Worm (Caenorhabditis elegans) whole organism, L4 larva: ENCODE measurements around the gene sre-7.

Experiments used
- F49E8.2 ChIP-seq: sonication (generic microtip); optimal IDR thresholded peaks from 2 replicates; lab custom pipeline; 2016; ENCODE audit warnings: missing compliant biosample characterization, mild to moderate bottlenecking, missing genetic modification characterization, borderline replicate concordance
- R02D3.7 ChIP-seq: fragments of 150-350 bp; sonication (generic microtip); optimal IDR thresholded peaks from 3 replicates; lab custom pipeline; 2014; ENCODE audit warnings: missing biosample characterization, missing genetic modification characterization
- Y105C5A.15 ChIP-seq: fragments of 200-800 bp; sonication (Bioruptor generic); IDR thresholded peaks from 2 replicates; pipeline ENCODE4 v1.3.6; 2022; ENCODE audit warnings: missing genetic modification characterization, missing compliant biosample characterization
- Y5F2A.4 ChIP-seq: fragments of 200-800 bp; sonication (Bioruptor generic); optimal IDR thresholded peaks from 2 replicates; lab custom pipeline; 2018; ENCODE audit warnings: mild to moderate bottlenecking, missing genetic modification characterization, missing compliant biosample characterization
- Y75B8A.6 ChIP-seq: fragments of 200-800 bp; sonication (Bioruptor generic); IDR thresholded peaks from 2 replicates; pipeline ENCODE4 v1.3.6; 2022; ENCODE audit warnings: missing genetic modification reagents, missing genetic modification characterization, missing compliant biosample characterization
- ZK337.2 ChIP-seq: fragments of 200-800 bp; sonication (Bioruptor generic); IDR thresholded peaks from 2 replicates; pipeline ENCODE4 v1.3.6; 2022; ENCODE audit warnings: missing genetic modification reagents, missing genetic modification characterization, missing compliant biosample characterization
- ZK546.5 ChIP-seq, 2 experiments: sonication (generic microtip); optimal IDR thresholded peaks; 2 replicates each; lab custom pipeline; 2017; ENCODE audit warnings: missing biosample characterization in 2 of 2, missing genetic modification characterization in 2 of 2
- aha-1 ChIP-seq: fragments of 150-350 bp; peaks from one replicate; lab custom pipeline; 2014; ENCODE audit warnings: missing biosample characterization, missing genetic modification characterization
- arid-1 ChIP-seq: fragments of 200-800 bp; sonication (Bioruptor generic); conservative IDR thresholded peaks from 2 replicates; pipeline ENCODE4 v1.3.6; 2022; ENCODE audit warnings: missing genetic modification reagents, missing genetic modification characterization, missing compliant biosample characterization
- attf-4 ChIP-seq: sonication (generic microtip); optimal IDR thresholded peaks from 3 replicates; lab custom pipeline; 2017; ENCODE audit warnings: missing biosample characterization, missing genetic modification characterization
- ceh-44 ChIP-seq: fragments of 200-800 bp; sonication (Bioruptor generic); IDR thresholded peaks from 2 replicates; pipeline ENCODE4 v1.3.6; 2022; ENCODE audit warnings: missing genetic modification reagents, missing genetic modification characterization, missing compliant biosample characterization
- daf-12 ChIP-seq: fragments of 150-350 bp; optimal IDR thresholded peaks from 2 replicates; lab custom pipeline; 2014; ENCODE audit warnings: missing biosample characterization, missing genetic modification reagents, missing genetic modification characterization
- daf-19 ChIP-seq: fragments of 200-800 bp; sonication (Bioruptor generic); conservative IDR thresholded peaks from 2 replicates; pipeline ENCODE4 v1.3.6; 2022; ENCODE audit warnings: missing genetic modification characterization, missing compliant biosample characterization
- dmd-6 ChIP-seq: fragments of 200-800 bp; sonication (Bioruptor generic); IDR thresholded peaks from 2 replicates; pipeline ENCODE4 v1.3.6; 2022; ENCODE audit warnings: missing genetic modification reagents, missing genetic modification characterization, missing compliant biosample characterization
- gei-8 ChIP-seq: fragments of 200-800 bp; sonication (Bioruptor generic); optimal IDR thresholded peaks from 2 replicates; lab custom pipeline; 2018; ENCODE audit warnings: mild to moderate bottlenecking, missing genetic modification characterization, missing compliant biosample characterization
- hmg-1.1 ChIP-seq: fragments of 200-800 bp; sonication (Bioruptor generic); IDR thresholded peaks from 2 replicates; pipeline ENCODE4 v1.3.6; 2022; ENCODE audit warnings: missing genetic modification reagents, missing genetic modification characterization, missing compliant biosample characterization
- lin-1 ChIP-seq: fragments of 200-800 bp; sonication (Bioruptor generic); IDR thresholded peaks from 2 replicates; pipeline ENCODE4 v1.3.6; 2022; ENCODE audit warnings: missing genetic modification reagents, missing genetic modification characterization, missing compliant biosample characterization
- lin-38 ChIP-seq: fragments of 200-800 bp; sonication (Bioruptor generic); IDR thresholded peaks from 2 replicates; pipeline ENCODE4 v1.3.6; 2022; ENCODE audit warnings: missing genetic modification reagents, missing genetic modification characterization, missing compliant biosample characterization
- lir-3 ChIP-seq: sonication (generic microtip); optimal IDR thresholded peaks from 2 replicates; lab custom pipeline; 2016; ENCODE audit warnings: mild to moderate bottlenecking, missing genetic modification characterization, missing compliant biosample characterization
- madf-5 ChIP-seq, 2 experiments: fragments of 200-800 bp; sonication (Bioruptor generic); IDR thresholded peaks; 2 replicates each; pipeline ENCODE4 v1.3.6; 2022; ENCODE audit warnings: missing compliant biosample characterization in 2 of 2, missing genetic modification characterization in 2 of 2
- mes-2 ChIP-seq: sonication (generic microtip); optimal IDR thresholded peaks from 2 replicates; lab custom pipeline; 2016; ENCODE audit warnings: missing genotype, mild to moderate bottlenecking, missing genetic modification characterization, missing compliant biosample characterization; ENCODE audit not compliant: poor library complexity, severe bottlenecking
- mxl-2 ChIP-seq: fragments of 200-800 bp; sonication (Bioruptor generic); conservative IDR thresholded peaks from 2 replicates; pipeline ENCODE4 v1.3.6; 2022; ENCODE audit warnings: missing genetic modification reagents, missing genetic modification characterization, missing compliant biosample characterization
- nhr-10 ChIP-seq: fragments of 150-350 bp; optimal IDR thresholded peaks from 2 replicates; lab custom pipeline; 2014; ENCODE audit warnings: missing biosample characterization, missing genetic modification characterization
- nhr-102 ChIP-seq: sonication (generic microtip); optimal IDR thresholded peaks from 2 replicates; lab custom pipeline; 2016; ENCODE audit warnings: mild to moderate bottlenecking, missing genetic modification characterization, moderate library complexity, missing compliant biosample characterization
- nhr-237 ChIP-seq: sonication (generic microtip); optimal IDR thresholded peaks from 2 replicates; lab custom pipeline; 2017; ENCODE audit warnings: missing biosample characterization, missing genetic modification characterization
- nhr-28 ChIP-seq: fragments of 150-350 bp; optimal IDR thresholded peaks from 2 replicates; lab custom pipeline; 2014; ENCODE audit warnings: missing biosample characterization, missing genetic modification characterization
- nhr-42 ChIP-seq: fragments of 200-800 bp; sonication (Bioruptor generic); IDR thresholded peaks from 2 replicates; pipeline ENCODE4 v1.3.6; 2022; ENCODE audit warnings: missing genetic modification characterization, missing compliant biosample characterization
- nhr-48 ChIP-seq: sonication (generic microtip); optimal IDR thresholded peaks from 2 replicates; lab custom pipeline; 2016; ENCODE audit warnings: mild to moderate bottlenecking, missing genetic modification characterization, missing compliant biosample characterization
- pha-4 ChIP-seq, 2 experiments: fragments of 150-350 bp in 1 of 2; fragments of 200-800 bp in 1 of 2; sonication (Bioruptor generic) in 1 of 2; IDR thresholded peaks in 1 of 2; optimal IDR thresholded peaks in 1 of 2; 2 replicates each; pipeline versions ENCODE4 v1.3.6 to Lab custom; 2014 to 2022; ENCODE audit warnings: missing genetic modification characterization in 2 of 2, missing genetic modification reagents in 2 of 2, missing biosample characterization in 1 of 2, missing compliant biosample characterization in 1 of 2
- rbr-2 ChIP-seq: sonication (generic microtip); optimal IDR thresholded peaks from 2 replicates; lab custom pipeline; 2016; ENCODE audit warnings: missing genotype, missing genetic modification characterization, missing compliant biosample characterization
- spr-1 ChIP-seq: sonication (generic microtip); optimal IDR thresholded peaks from 2 replicates; lab custom pipeline; 2016; ENCODE audit warnings: mild to moderate bottlenecking, missing genetic modification characterization, missing compliant biosample characterization
- unc-130 ChIP-seq: sonication (generic microtip); optimal IDR thresholded peaks from 2 replicates; lab custom pipeline; 2016; ENCODE audit warnings: missing genetic modification reagents, missing genetic modification characterization, missing compliant biosample characterization
- unc-62 ChIP-seq, 3 experiments: fragments of 150-350 bp in 1 of 3; sonication (generic microtip); optimal IDR thresholded peaks in 2 of 3; peaks in 1 of 3; 1 replicate in 1 of 3; 2 replicates in 2 of 3; lab custom pipeline; 2014 to 2017; ENCODE audit warnings: missing biosample characterization in 3 of 3, missing genetic modification characterization in 3 of 3, missing genetic modification reagents in 3 of 3, missing genotype in 1 of 3
- vab-7 ChIP-seq: fragments of 200-800 bp; sonication (Bioruptor generic); IDR thresholded peaks from 2 replicates; pipeline ENCODE4 v1.3.6; 2022; ENCODE audit warnings: missing genetic modification reagents, missing genetic modification characterization, missing compliant biosample characterization
- zip-11 ChIP-seq: fragments of 200-800 bp; sonication (Bioruptor generic); IDR thresholded peaks from 2 replicates; pipeline ENCODE4 v1.3.6; 2022; ENCODE audit warnings: missing genetic modification characterization, missing compliant biosample characterization
- ztf-7 ChIP-seq: fragments of 150-350 bp; optimal IDR thresholded peaks from 2 replicates; lab custom pipeline; 2014; ENCODE audit warnings: missing biosample characterization, missing genetic modification characterization

sre-7 gene

ce11 chrV:14283241-14283640 lies 39.2 kb downstream of the sre-7 start, which contains the start of gene F40G12.10:
TSS of gene F40G12.10 (plus strand) at chrV:14283541.
- TF ChIP-seq nhr-10 (tag; lab: Kevin White, UChicago) (no peak), mxl-2 (GFP tag; lab: Robert Waterston, UW) (no peak), daf-12 (no peak), nhr-28 (tag; lab: Kevin White, UChicago) (no peak), ZK546.5 (tag; optimal IDR thresholded peaks at IDR 0.05; lab: Kevin White, UChicago) (no peak), Y105C5A.15 (GFP tag; lab: Robert Waterston, UW) (no peak), madf-5 (GFP tag; IDR thresholded peaks at IDR 0.05; lab: Robert Waterston, UW) (no peak), spr-1 (tag; lab: Kevin White, UChicago) (no peak), aha-1 (no peak), arid-1 (GFP tag; lab: Robert Waterston, UW) (no peak), gei-8 (no peak), pha-4 (GFP tag; IDR thresholded peaks at IDR 0.05; lab: Robert Waterston, UW) (no peak), pha-4 (tag; optimal IDR thresholded peaks at IDR 0.05; lab: Kevin White, UChicago) (no peak), vab-7 (no peak), nhr-237 (tag; lab: Kevin White, UChicago) (no peak), mes-2 (tag; lab: Kevin White, UChicago) (no peak), attf-4 (no peak)

- TF ChIP-seq unc-130 (no peak), ztf-7 (tag; lab: Kevin White, UChicago) (no peak), lin-38 (no peak), Y5F2A.4 (GFP tag; lab: Kevin White, UChicago) (no peak), dmd-6 (GFP tag; lab: Robert Waterston, UW) (no peak), F49E8.2 (tag; lab: Kevin White, UChicago) (no peak), lin-1 (GFP tag; lab: Robert Waterston, UW) (no peak), daf-19 (no peak), nhr-28 (tag; lab: Kevin White, UChicago) (no peak), R02D3.7 (tag; lab: Kevin White, UChicago) (no peak), zip-11 (GFP tag; lab: Robert Waterston, UW) (no peak), pha-4 (GFP tag; IDR thresholded peaks at IDR 0.05; lab: Robert Waterston, UW) (no peak), pha-4 (tag; optimal IDR thresholded peaks at IDR 0.05; lab: Kevin White, UChicago) (no peak), ZK546.5 (tag; optimal IDR thresholded peaks at IDR 0.05; lab: Kevin White, UChicago) (no peak), ceh-44 (no peak)
Measured at ce11 chrV:14285803-14286202, 41.8 kb downstream of the sre-7 start, which contains the start of gene F40G12.11. TSS of gene F40G12.11 (plus strand) at chrV:14286171.

DNA sequence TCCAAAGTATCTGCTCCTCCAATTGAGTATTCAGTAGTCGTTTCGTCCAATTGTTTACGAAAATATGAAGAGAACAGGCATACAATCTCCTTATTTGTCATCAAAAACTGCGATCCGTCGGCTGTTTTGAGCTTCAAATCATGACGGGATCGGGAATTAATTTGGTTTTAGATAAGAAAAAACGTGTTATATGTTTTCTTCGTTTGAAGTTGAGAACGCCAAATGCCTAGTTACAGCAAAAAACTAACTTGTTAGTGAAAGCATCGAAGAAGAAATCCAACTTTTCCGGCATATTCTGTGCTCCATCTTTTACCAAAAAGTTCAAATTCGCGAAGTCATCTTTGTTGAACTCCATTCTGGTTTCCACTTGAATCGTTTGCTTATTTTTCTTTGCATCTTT lies 45.4 kb downstream of the sre-7 start, which contains the start of gene F14D7.1:
TSS of gene F14D7.1 (minus strand) at position 101 of the 400 bp plus-strand sequence.
- TF ChIP-seq nhr-48 (tag; lab: Kevin White, UChicago) (no peak), Y75B8A.6 (no peak), lir-3 (tag; lab: Kevin White, UChicago) (no peak), nhr-102 (no peak), ZK337.2 (GFP tag; lab: Robert Waterston, UW) (no peak), Y105C5A.15 (GFP tag; lab: Robert Waterston, UW) (no peak), nhr-42 (GFP tag; lab: Robert Waterston, UW) (no peak), unc-62 (GFP tag; optimal IDR thresholded peaks at IDR 0.05 in 1 of 2; lab: Kevin White, UChicago) (no peak), unc-62 (tag; optimal IDR thresholded peaks at IDR 0.05; lab: Kevin White, UChicago) (no peak)

- TF ChIP-seq rbr-2 (tag; lab: Kevin White, UChicago) (no peak), hmg-1.1 (GFP tag; lab: Robert Waterston, UW) (no peak), nhr-28 (tag; lab: Kevin White, UChicago) (no peak)
Measured at ce11 chrV:14290636-14291035, 46.6 kb downstream of the sre-7 start, which contains the start of gene F14D7.18. TSS of gene F14D7.18 (minus strand) at chrV:14290736.
